Worm (Caenorhabditis elegans) whole organism, young adult: ENCODE measurements around the gene F13A2.4.

Experiments used
- F22D6.2 ChIP-seq: sonication (generic microtip); optimal IDR thresholded peaks from 2 replicates; lab custom pipeline; 2016; ENCODE audit warnings: mild to moderate bottlenecking, missing genetic modification characterization, missing compliant biosample characterization
- F33H1.4 ChIP-seq: fragments of 200-800 bp; sonication (Bioruptor generic); IDR thresholded peaks from 2 replicates; pipeline ENCODE4 v1.3.6; 2022; ENCODE audit warnings: missing genetic modification reagents, missing genetic modification characterization, missing compliant biosample characterization
- F55B11.4 ChIP-seq: sonication (generic microtip); optimal IDR thresholded peaks from 2 replicates; lab custom pipeline; 2016; ENCODE audit warnings: missing compliant biosample characterization, missing genetic modification characterization, borderline replicate concordance; ENCODE audit not compliant: insufficient read depth
- K11D2.4 ChIP-seq: fragments of 200-800 bp; sonication (Bioruptor generic); IDR thresholded peaks from 2 replicates; pipeline ENCODE4 v1.3.6; 2022; ENCODE audit warnings: missing genetic modification reagents, missing genetic modification characterization, missing compliant biosample characterization
- T07F8.4 ChIP-seq: sonication (generic microtip); optimal IDR thresholded peaks from 2 replicates; lab custom pipeline; 2016; ENCODE audit warnings: mild to moderate bottlenecking, missing genetic modification characterization, moderate library complexity, missing compliant biosample characterization
- Y53G8AR.9 ChIP-seq: fragments of 200-800 bp; sonication (Bioruptor generic); conservative IDR thresholded peaks from 2 replicates; pipeline ENCODE4 v1.3.6; 2022; ENCODE audit warnings: missing genetic modification reagents, missing genetic modification characterization, missing compliant biosample characterization
- Y56A3A.18 ChIP-seq: fragments of 200-800 bp; sonication (Bioruptor generic); IDR thresholded peaks from 2 replicates; pipeline ENCODE4 v1.3.6; 2022; ENCODE audit warnings: missing genetic modification reagents, missing genetic modification characterization, missing compliant biosample characterization
- Y67H2A.10 ChIP-seq: fragments of 200-800 bp; sonication (Bioruptor generic); conservative IDR thresholded peaks from 2 replicates; pipeline ENCODE4 v1.3.6; 2022; ENCODE audit warnings: missing genetic modification reagents, missing genetic modification characterization, missing compliant biosample characterization
- ZK185.1 ChIP-seq: sonication (generic microtip); optimal IDR thresholded peaks from 2 replicates; lab custom pipeline; 2016; ENCODE audit warnings: mild to moderate bottlenecking, missing genetic modification characterization, missing compliant biosample characterization; ENCODE audit not compliant: poor library complexity, severe bottlenecking
- akir-1 ChIP-seq: fragments of 200-800 bp; sonication (Bioruptor generic); optimal IDR thresholded peaks from 2 replicates; lab custom pipeline; 2018; ENCODE audit warnings: mild to moderate bottlenecking, missing genetic modification characterization, moderate library complexity, missing compliant biosample characterization
- ama-1 ChIP-seq, 3 experiments: fragments of 150-350 bp in 1 of 3; sonication (generic microtip) in 2 of 3; optimal IDR thresholded peaks; 2 replicates each; lab custom pipeline; 2014 to 2018; ENCODE audit warnings: missing biosample characterization in 2 of 3, missing genetic modification characterization in 2 of 3, missing genetic modification reagents in 2 of 3
- attf-6 ChIP-seq: fragments of 200-800 bp; sonication (Bioruptor generic); IDR thresholded peaks from 2 replicates; pipeline ENCODE4 v1.3.6; 2022; ENCODE audit warnings: missing genetic modification reagents, missing genetic modification characterization, missing compliant biosample characterization
- bed-1 ChIP-seq: fragments of 200-800 bp; sonication (Bioruptor generic); IDR thresholded peaks from 2 replicates; pipeline ENCODE4 v1.3.6; 2022; ENCODE audit warnings: missing genetic modification reagents, missing genetic modification characterization, missing compliant biosample characterization
- cebp-2 ChIP-seq: fragments of 200-800 bp; sonication (Bioruptor generic); IDR thresholded peaks from 2 replicates; pipeline ENCODE4 v1.3.6; 2022; ENCODE audit warnings: missing genetic modification characterization, missing compliant biosample characterization
- ceh-91 ChIP-seq: fragments of 200-800 bp; sonication (Bioruptor generic); IDR thresholded peaks from 2 replicates; pipeline ENCODE4 v1.3.6; 2022; ENCODE audit warnings: missing genetic modification reagents, missing genetic modification characterization, missing compliant biosample characterization
- dpl-1 ChIP-seq: fragments of 150-350 bp; optimal IDR thresholded peaks from 2 replicates; lab custom pipeline; 2014; ENCODE audit warnings: missing biosample characterization, missing genetic modification reagents, missing genetic modification characterization
- efl-1 ChIP-seq: fragments of 150-350 bp; optimal IDR thresholded peaks from 2 replicates; lab custom pipeline; 2014; ENCODE audit warnings: missing biosample characterization, missing genetic modification reagents, missing genetic modification characterization
- gei-17 ChIP-seq: fragments of 200-800 bp; sonication (Bioruptor generic); optimal IDR thresholded peaks from 2 replicates; lab custom pipeline; 2018; ENCODE audit warnings: mild to moderate bottlenecking, missing genetic modification characterization, missing compliant biosample characterization
- him-1 ChIP-seq: sonication (generic microtip); optimal IDR thresholded peaks from 2 replicates; lab custom pipeline; 2016; ENCODE audit warnings: missing genotype, missing genetic modification reagents, missing genetic modification characterization, missing compliant biosample characterization
- lin-40 ChIP-seq: sonication (generic microtip); optimal IDR thresholded peaks from 2 replicates; lab custom pipeline; 2016; ENCODE audit warnings: missing genetic modification characterization, mild to moderate bottlenecking, missing compliant biosample characterization, missing genotype, missing genetic modification reagents
- madf-10 ChIP-seq: sonication (generic microtip); optimal IDR thresholded peaks from 2 replicates; lab custom pipeline; 2016; ENCODE audit warnings: mild to moderate bottlenecking, missing genetic modification characterization, missing compliant biosample characterization
- madf-6 ChIP-seq: fragments of 200-800 bp; sonication (Bioruptor generic); IDR thresholded peaks from 2 replicates; pipeline ENCODE4 v1.3.6; 2022; ENCODE audit warnings: missing genetic modification reagents, missing genetic modification characterization, missing compliant biosample characterization
- mcd-1 ChIP-seq: fragments of 200-800 bp; sonication (Bioruptor generic); IDR thresholded peaks from 2 replicates; pipeline ENCODE4 v1.3.6; 2022; ENCODE audit warnings: missing genetic modification reagents, missing genetic modification characterization, missing compliant biosample characterization
- mes-4 ChIP-seq: sonication (generic microtip); optimal IDR thresholded peaks from 2 replicates; lab custom pipeline; 2016; ENCODE audit warnings: missing genotype, missing genetic modification characterization, missing compliant biosample characterization
- mxl-1 ChIP-seq: sonication (generic microtip); optimal IDR thresholded peaks from 2 replicates; lab custom pipeline; 2016; ENCODE audit warnings: missing genetic modification characterization, missing compliant biosample characterization
- nfya-2 ChIP-seq: fragments of 200-800 bp; sonication (Bioruptor generic); IDR thresholded peaks from 2 replicates; pipeline ENCODE4 v1.3.6; 2022; ENCODE audit warnings: missing genetic modification reagents, missing genetic modification characterization, missing compliant biosample characterization
- nhr-179 ChIP-seq: sonication (generic microtip); optimal IDR thresholded peaks from 2 replicates; lab custom pipeline; 2016; ENCODE audit warnings: mild to moderate bottlenecking, missing genetic modification characterization, missing compliant biosample characterization
- nhr-80 ChIP-seq: sonication (generic microtip); optimal IDR thresholded peaks from 2 replicates; lab custom pipeline; 2016; ENCODE audit warnings: missing genetic modification characterization, missing compliant biosample characterization
- rcor-1 ChIP-seq: fragments of 200-800 bp; sonication (Bioruptor generic); IDR thresholded peaks from 2 replicates; pipeline ENCODE4 v1.3.6; 2022; ENCODE audit warnings: missing genetic modification reagents, missing genetic modification characterization, missing compliant biosample characterization
- rec-8 ChIP-seq, 2 experiments: sonication (generic microtip); optimal IDR thresholded peaks; 2 replicates each; lab custom pipeline; 2016; ENCODE audit warnings: mild to moderate bottlenecking in 2 of 2, missing genetic modification characterization in 2 of 2, missing genetic modification reagents in 2 of 2, missing genotype in 2 of 2, missing biosample characterization in 1 of 2, missing compliant biosample characterization in 1 of 2, moderate library complexity in 1 of 2
- repo-1 ChIP-seq: sonication (generic microtip); optimal IDR thresholded peaks from 2 replicates; lab custom pipeline; 2017; ENCODE audit warnings: mild to moderate bottlenecking, missing genetic modification characterization, missing compliant biosample characterization
- rpc-1 ChIP-seq, 2 experiments: fragments of 150-350 bp in 1 of 2; sonication (generic microtip) in 1 of 2; optimal IDR thresholded peaks; 2 replicates each; lab custom pipeline; 2014 to 2018; ENCODE audit warnings: missing biosample characterization in 1 of 2, missing genetic modification characterization in 1 of 2, missing genetic modification reagents in 1 of 2, missing genotype in 1 of 2
- sdz-38 ChIP-seq: sonication (generic microtip); optimal IDR thresholded peaks from 2 replicates; lab custom pipeline; 2016; ENCODE audit warnings: missing genotype, missing genetic modification characterization, missing compliant biosample characterization
- sea-2 ChIP-seq: fragments of 200-800 bp; sonication (Bioruptor generic); IDR thresholded peaks from 2 replicates; pipeline ENCODE4 v1.3.6; 2022; ENCODE audit warnings: missing genetic modification characterization, missing compliant biosample characterization
- snpc-1.1 ChIP-seq: sonication (generic microtip); optimal IDR thresholded peaks from 2 replicates; lab custom pipeline; 2017; ENCODE audit warnings: missing genetic modification characterization, mild to moderate bottlenecking, missing compliant biosample characterization, antibody characterized with exemption, moderate library complexity, missing genotype, missing genetic modification reagents; ENCODE audit not compliant: insufficient read depth
- snpc-1.3 ChIP-seq: sonication (generic microtip); optimal IDR thresholded peaks from 2 replicates; lab custom pipeline; 2017; ENCODE audit warnings: missing genetic modification characterization, mild to moderate bottlenecking, missing compliant biosample characterization, antibody characterized with exemption, moderate library complexity, missing genotype, missing genetic modification reagents; ENCODE audit not compliant: insufficient read depth
- snpc-4 ChIP-seq, 5 experiments: fragments of 150-350 bp in 1 of 5; sonication (generic microtip) in 4 of 5; optimal IDR thresholded peaks; 2 replicates each; lab custom pipeline; 2014 to 2018; ENCODE audit warnings: missing genetic modification characterization in 5 of 5, missing biosample characterization in 3 of 5, antibody characterized with exemption in 2 of 5, mild to moderate bottlenecking in 2 of 5, missing compliant biosample characterization in 2 of 5, missing genotype in 2 of 5, moderate library complexity in 2 of 5, missing genetic modification reagents in 1 of 5
- sptf-2 ChIP-seq: fragments of 200-800 bp; sonication (Bioruptor generic); optimal IDR thresholded peaks from 2 replicates; lab custom pipeline; 2018; ENCODE audit warnings: mild to moderate bottlenecking, missing genetic modification characterization, missing compliant biosample characterization
- tlf-1 ChIP-seq: fragments of 200-800 bp; sonication (Bioruptor generic); optimal IDR thresholded peaks from 2 replicates; lab custom pipeline; 2018; ENCODE audit warnings: mild to moderate bottlenecking, missing genetic modification characterization, missing compliant biosample characterization
- unc-62 ChIP-seq: fragments of 150-350 bp; optimal IDR thresholded peaks from 2 replicates; lab custom pipeline; 2014; ENCODE audit warnings: missing biosample characterization, missing genetic modification reagents, missing genetic modification characterization
- zfh-2 ChIP-seq: fragments of 200-800 bp; sonication (Bioruptor generic); conservative IDR thresholded peaks from 2 replicates; pipeline ENCODE4 v1.3.6; 2022; ENCODE audit warnings: missing genetic modification reagents, missing genetic modification characterization, missing compliant biosample characterization
- zim-3 ChIP-seq: sonication (generic microtip); optimal IDR thresholded peaks from 2 replicates; lab custom pipeline; 2017; ENCODE audit warnings: mild to moderate bottlenecking, missing genetic modification characterization, moderate library complexity, missing compliant biosample characterization
- ztf-18 ChIP-seq: sonication (generic microtip); optimal IDR thresholded peaks from 2 replicates; lab custom pipeline; 2016; ENCODE audit warnings: missing genotype, mild to moderate bottlenecking, missing genetic modification characterization, missing compliant biosample characterization
- ztf-22 ChIP-seq: fragments of 200-800 bp; sonication (Bioruptor generic); optimal IDR thresholded peaks from 2 replicates; lab custom pipeline; 2018; ENCODE audit warnings: mild to moderate bottlenecking, missing genetic modification characterization, moderate library complexity, missing compliant biosample characterization
- ztf-3 ChIP-seq: fragments of 200-800 bp; sonication (Bioruptor generic); optimal IDR thresholded peaks from 2 replicates; lab custom pipeline; 2018; ENCODE audit warnings: mild to moderate bottlenecking, missing genetic modification characterization, missing compliant biosample characterization

The F13A2.4 gene

ce11 chrV:4400118-4400517 is at the start of gene F13A2.4:
Gene F13A2.4 (minus strand): TSS chrV:4400218.
- TF ChIP-seq ama-1 (optimal IDR thresholded peaks at IDR 0.05; lab: Kevin White, UChicago) (no peak), ama-1 (GFP tag; optimal IDR thresholded peaks at IDR 0.05; lab: Kevin White, UChicago) (no peak), rcor-1 (GFP tag; lab: Robert Waterston, UW) (no peak), F33H1.4 (GFP tag; lab: Robert Waterston, UW) (no peak), ZK185.1 (tag; lab: Kevin White, UChicago) (no peak), nfya-2 (GFP tag; lab: Robert Waterston, UW) (no peak), attf-6 (GFP tag; lab: Robert Waterston, UW) (no peak), sea-2 (GFP tag; lab: Robert Waterston, UW) (no peak), zim-3 (tag; lab: Kevin White, UChicago) (no peak), him-1 (tag; lab: Kevin White, UChicago) (no peak)

ce11 chrV:4447637-4448036 is 47.6 kb upstream of the F13A2.4 start:
- TF ChIP-seq nhr-80 (no peak), mxl-1 (no peak), lin-40 (no peak), mes-4 (tag; lab: Kevin White, UChicago) (no peak), K11D2.4 (GFP tag; lab: Robert Waterston, UW) (no peak), tlf-1 (no peak), madf-6 (GFP tag; lab: Robert Waterston, UW) (peak; percentile 85), mcd-1 (GFP tag; lab: Robert Waterston, UW) (peak; percentile 54; the same call in 1 of the 2 replicates), ztf-22 (GFP tag; lab: Kevin White, UChicago) (no peak), madf-10 (tag; lab: Kevin White, UChicago) (no peak), F55B11.4 (tag; lab: Kevin White, UChicago) (no peak), rcor-1 (GFP tag; lab: Robert Waterston, UW) (no peak), ztf-18 (tag; lab: Kevin White, UChicago) (no peak), cebp-2 (no peak), F22D6.2 (tag; lab: Kevin White, UChicago) (no peak), akir-1 (GFP tag; lab: Kevin White, UChicago) (no peak), snpc-1.3 (tag; lab: Kevin White, UChicago) (no peak), rpc-1 (optimal IDR thresholded peaks at IDR 0.05; lab: Kevin White, UChicago) (no peak), rpc-1 (tag; optimal IDR thresholded peaks at IDR 0.05; lab: Kevin White, UChicago) (no peak), Y56A3A.18 (GFP tag; lab: Robert Waterston, UW) (no peak), ztf-3 (GFP tag; lab: Kevin White, UChicago) (no peak), bed-1 (GFP tag; lab: Robert Waterston, UW) (no peak), snpc-1.1 (tag; lab: Kevin White, UChicago) (peak; percentile 89), sdz-38 (tag; lab: Kevin White, UChicago) (no peak), ceh-91 (GFP tag; lab: Robert Waterston, UW) (no peak), ZK185.1 (tag; lab: Kevin White, UChicago) (no peak), Y67H2A.10 (no peak), rec-8 (tag; optimal IDR thresholded peaks at IDR 0.05; lab: Kevin White, UChicago) (no peak), repo-1 (tag; lab: Kevin White, UChicago) (no peak), zfh-2 (GFP tag; lab: Robert Waterston, UW) (no peak), gei-17 (GFP tag; lab: Kevin White, UChicago) (no peak), sptf-2 (GFP tag; lab: Kevin White, UChicago) (no peak), Y53G8AR.9 (GFP tag; lab: Robert Waterston, UW) (no peak), unc-62 (GFP tag; lab: Kevin White, UChicago) (no peak), T07F8.4 (no peak), dpl-1 (no peak), efl-1 (peak; percentile 42), nhr-179 (no peak), snpc-4 (GFP tag; optimal IDR thresholded peaks at IDR 0.05; lab: Kevin White, UChicago) (peak; percentile 91), snpc-4 (tag; optimal IDR thresholded peaks at IDR 0.05; lab: Kevin White, UChicago) (peak; percentile 35 to 96 (median 93))
